Worm (Caenorhabditis elegans) whole organism, L1 larva: Measurements from ENCODE around the gene W09B6.4.
A peak's percentile ranks its signal among the peaks of the same experiment; 100 is the strongest.

ENCODE experiments used
- C04F5.9 ChIP-seq: sonication (generic microtip); optimal IDR thresholded peaks from 2 replicates; lab custom pipeline; 2016; ENCODE audit warnings: missing genetic modification characterization, missing compliant biosample characterization
- Y116A8C.19 ChIP-seq: sonication (generic microtip); optimal IDR thresholded peaks from 2 replicates; lab custom pipeline; 2016; ENCODE audit warnings: missing compliant biosample characterization, missing genetic modification characterization, borderline replicate concordance
- alr-1 ChIP-seq: fragments of 200-800 bp; sonication (Bioruptor generic); optimal IDR thresholded peaks from 2 replicates; lab custom pipeline; 2018; ENCODE audit warnings: borderline replicate concordance, mild to moderate bottlenecking, missing genetic modification characterization, missing compliant biosample characterization
- aly-2 ChIP-seq: fragments of 150-350 bp; optimal IDR thresholded peaks from 2 replicates; lab custom pipeline; 2014; ENCODE audit warnings: missing biosample characterization, missing genetic modification characterization
- blmp-1 ChIP-seq: fragments of 150-350 bp; optimal IDR thresholded peaks from 2 replicates; lab custom pipeline; 2014; ENCODE audit warnings: missing biosample characterization, missing genetic modification characterization
- ceh-82 ChIP-seq, 3 experiments: fragments of 150-350 bp in 1 of 3; sonication (generic microtip) in 2 of 3; optimal IDR thresholded peaks; 2 replicates each; lab custom pipeline; 2014 to 2017; ENCODE audit warnings: missing biosample characterization in 3 of 3, missing genetic modification characterization in 3 of 3
- ceh-90 ChIP-seq: sonication (generic microtip); optimal IDR thresholded peaks from 2 replicates; lab custom pipeline; 2016; ENCODE audit warnings: missing genetic modification characterization, missing compliant biosample characterization
- ces-1 ChIP-seq: fragments of 150-350 bp; optimal IDR thresholded peaks from 2 replicates; lab custom pipeline; 2014; ENCODE audit warnings: missing biosample characterization, missing genetic modification reagents, missing genetic modification characterization
- dsc-1 ChIP-seq: sonication (generic microtip); optimal IDR thresholded peaks from 2 replicates; lab custom pipeline; 2016; ENCODE audit warnings: mild to moderate bottlenecking, missing genetic modification characterization, missing compliant biosample characterization
- efl-1 ChIP-seq, 4 experiments: fragments of 150-350 bp; optimal IDR thresholded peaks in 3 of 4; peaks in 1 of 4; 1 replicate in 1 of 4; 2 replicates in 3 of 4; lab custom pipeline; 2014; ENCODE audit warnings: missing biosample characterization in 2 of 4, missing genetic modification characterization in 2 of 4, missing genetic modification reagents in 2 of 4
- egl-27 ChIP-seq, 2 experiments: fragments of 150-350 bp in 1 of 2; sonication (generic microtip); optimal IDR thresholded peaks; 3 replicates each; lab custom pipeline; 2017 to 2018; ENCODE audit warnings: missing biosample characterization in 2 of 2, missing genetic modification characterization in 2 of 2, missing genetic modification reagents in 2 of 2
- fkh-4 ChIP-seq: sonication (generic microtip); optimal IDR thresholded peaks from 2 replicates; lab custom pipeline; 2016; ENCODE audit warnings: missing compliant biosample characterization, missing genetic modification characterization, borderline replicate concordance
- hpl-2 ChIP-seq: fragments of 150-350 bp; optimal IDR thresholded peaks from 2 replicates; lab custom pipeline; 2014; ENCODE audit warnings: missing biosample characterization, missing genetic modification reagents, missing genetic modification characterization
- jun-1 ChIP-seq: fragments of 150-350 bp; optimal IDR thresholded peaks from 2 replicates; lab custom pipeline; 2014; ENCODE audit warnings: missing biosample characterization, missing genetic modification reagents, missing genetic modification characterization
- lin-14 ChIP-seq: fragments of 200-800 bp; sonication (Bioruptor generic); optimal IDR thresholded peaks from 2 replicates; lab custom pipeline; 2018; ENCODE audit warnings: mild to moderate bottlenecking, missing genetic modification characterization, moderate library complexity, missing compliant biosample characterization
- lin-15B ChIP-seq: fragments of 150-350 bp; sonication (generic microtip); optimal IDR thresholded peaks from 3 replicates; lab custom pipeline; 2014; ENCODE audit warnings: missing biosample characterization, missing genetic modification characterization
- lir-3 ChIP-seq: sonication (generic microtip); optimal IDR thresholded peaks from 2 replicates; lab custom pipeline; 2016; ENCODE audit warnings: mild to moderate bottlenecking, missing genetic modification characterization, moderate library complexity, missing compliant biosample characterization; ENCODE audit not compliant: poor library complexity
- mef-2 ChIP-seq: fragments of 150-350 bp; optimal IDR thresholded peaks from 2 replicates; lab custom pipeline; 2014; ENCODE audit warnings: missing biosample characterization, missing genetic modification characterization
- nhr-19 ChIP-seq: fragments of 200-800 bp; sonication (Bioruptor generic); conservative IDR thresholded peaks from 2 replicates; pipeline ENCODE4 v1.3.6; 2022; ENCODE audit warnings: missing genetic modification characterization, missing compliant biosample characterization
- nhr-20 ChIP-seq: sonication (generic microtip); optimal IDR thresholded peaks from 2 replicates; lab custom pipeline; 2016; ENCODE audit warnings: mild to moderate bottlenecking, missing genetic modification characterization, missing compliant biosample characterization
- nhr-237 ChIP-seq: fragments of 150-350 bp; optimal IDR thresholded peaks from 2 replicates; lab custom pipeline; 2014; ENCODE audit warnings: missing biosample characterization, missing genetic modification characterization
- nhr-47 ChIP-seq: sonication (generic microtip); optimal IDR thresholded peaks from 2 replicates; lab custom pipeline; 2016; ENCODE audit warnings: mild to moderate bottlenecking, missing genetic modification characterization, moderate library complexity, missing compliant biosample characterization
- nhr-77 ChIP-seq: fragments of 150-350 bp; optimal IDR thresholded peaks from 2 replicates; lab custom pipeline; 2014; ENCODE audit warnings: missing biosample characterization, missing genetic modification characterization
- nhr-85 ChIP-seq: sonication (generic microtip); peaks from one replicate; lab custom pipeline; 2016; ENCODE audit warnings: missing genetic modification characterization, inconsistent platforms, missing compliant biosample characterization
- nhr-90 ChIP-seq: sonication (generic microtip); optimal IDR thresholded peaks from 2 replicates; lab custom pipeline; 2016; ENCODE audit warnings: mild to moderate bottlenecking, missing genetic modification characterization, missing compliant biosample characterization; ENCODE audit not compliant: poor library complexity
- pqm-1 ChIP-seq: sonication (generic microtip); optimal IDR thresholded peaks from 3 replicates; lab custom pipeline; 2017; ENCODE audit warnings: missing biosample characterization, missing genetic modification characterization
- skn-1 ChIP-seq: fragments of 150-350 bp; optimal IDR thresholded peaks from 2 replicates; lab custom pipeline; 2014; ENCODE audit warnings: missing biosample characterization, missing genetic modification characterization
- snpc-4 ChIP-seq: fragments of 150-350 bp; optimal IDR thresholded peaks from 2 replicates; lab custom pipeline; 2014; ENCODE audit warnings: missing biosample characterization, missing genetic modification characterization
- sup-37 ChIP-seq: fragments of 200-800 bp; sonication (Bioruptor generic); optimal IDR thresholded peaks from 2 replicates; lab custom pipeline; 2018; ENCODE audit warnings: mild to moderate bottlenecking, missing genetic modification characterization, missing compliant biosample characterization
- unc-30 ChIP-seq: sonication (generic microtip); optimal IDR thresholded peaks from 2 replicates; lab custom pipeline; 2017; ENCODE audit warnings: missing biosample characterization, missing genetic modification characterization
- unc-62 ChIP-seq: fragments of 150-350 bp; optimal IDR thresholded peaks from 2 replicates; lab custom pipeline; 2014; ENCODE audit warnings: missing biosample characterization, missing genetic modification reagents, missing genetic modification characterization
- unc-86 ChIP-seq: sonication (generic microtip); optimal IDR thresholded peaks from 2 replicates; lab custom pipeline; 2016; ENCODE audit warnings: missing genetic modification characterization, missing compliant biosample characterization
- unc-98 ChIP-seq: fragments of 200-800 bp; sonication (Bioruptor generic); IDR thresholded peaks from 2 replicates; pipeline ENCODE4 v1.3.6; 2022; ENCODE audit warnings: missing genetic modification characterization, missing compliant biosample characterization
- xbp-1 ChIP-seq: sonication (generic microtip); optimal IDR thresholded peaks from 2 replicates; lab custom pipeline; 2016; ENCODE audit warnings: missing genetic modification characterization, missing compliant biosample characterization
- zip-4 ChIP-seq: fragments of 200-800 bp; sonication (Bioruptor generic); optimal IDR thresholded peaks from 2 replicates; lab custom pipeline; 2018; ENCODE audit warnings: mild to moderate bottlenecking, missing genetic modification characterization, moderate library complexity, missing compliant biosample characterization
- ztf-11 ChIP-seq, 2 experiments: sonication (generic microtip); optimal IDR thresholded peaks; 2 replicates each; lab custom pipeline; 2016 to 2017; ENCODE audit warnings: missing genetic modification characterization in 2 of 2, missing biosample characterization in 1 of 2, missing compliant biosample characterization in 1 of 2

The W09B6.4 gene

DNA sequence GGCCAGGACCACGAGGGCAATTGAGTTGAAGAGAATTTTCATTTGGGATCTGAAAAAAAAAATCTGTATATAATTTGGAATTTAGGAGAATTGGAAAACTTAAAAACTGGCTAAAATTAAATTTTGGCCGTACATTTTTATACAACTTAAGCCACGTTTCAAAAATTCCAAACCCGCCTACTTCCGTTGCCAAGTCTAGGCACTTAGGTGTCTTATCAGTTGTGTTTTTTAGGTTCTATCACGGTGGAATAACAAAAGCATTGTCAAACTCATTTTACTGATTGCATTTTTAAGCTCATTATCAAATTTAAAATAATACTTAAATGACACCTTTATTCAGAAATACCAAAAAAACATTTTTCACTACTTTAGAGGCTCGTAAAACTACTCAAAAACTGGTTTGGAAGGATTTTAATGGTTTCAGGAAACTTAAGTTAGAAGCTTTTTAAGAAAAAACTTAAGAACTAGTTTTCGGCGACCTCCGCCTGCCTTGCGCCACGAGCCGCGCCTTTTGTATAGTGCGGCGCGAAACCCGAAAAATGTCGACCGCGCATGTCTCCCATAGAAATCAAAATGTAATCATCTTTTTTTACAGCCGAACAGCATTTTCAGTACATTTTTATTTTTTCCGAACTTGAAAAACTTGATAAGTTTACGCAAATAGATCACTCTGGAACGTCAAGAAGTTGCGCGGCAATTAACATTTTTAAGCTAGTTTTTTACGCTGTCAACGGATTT lies 22.5 kb downstream of the W09B6.4 start, which contains the start of gene lips-13:
lips-13 (minus strand) TSS at position 51 of the 738 bp plus-strand sequence.
- TF ChIP-seq zip-4 (GFP tag; lab: Kevin White, UChicago) (no peak), nhr-19 (GFP tag; lab: Robert Waterston, UW) (no peak), fkh-4 (tag; lab: Kevin White, UChicago) (no peak), lir-3 (tag; lab: Kevin White, UChicago) (no peak), nhr-90 (tag; lab: Kevin White, UChicago) (no peak), ces-1 (GFP tag; lab: Kevin White, UChicago) (no peak), nhr-85 (tag; lab: Kevin White, UChicago) (no peak), unc-86 (tag; lab: Kevin White, UChicago) (no peak), unc-62 (GFP tag; lab: Kevin White, UChicago) (no peak), dsc-1 (tag; lab: Kevin White, UChicago) (no peak), nhr-237 (tag; lab: Kevin White, UChicago) (no peak), efl-1 (optimal IDR thresholded peaks at IDR 0.05; lab: Kevin White, UChicago) (no peak), efl-1 (GFP tag; optimal IDR thresholded peaks at IDR 0.05 in 1 of 2; lab: Kevin White, UChicago) (no peak), lin-15B (tag; lab: Kevin White, UChicago) (no peak), nhr-77 (tag; lab: Kevin White, UChicago) (no peak), nhr-47 (no peak), unc-30 (tag; lab: Kevin White, UChicago) (no peak), skn-1 (tag; lab: Kevin White, UChicago) (no peak), ztf-11 (tag; optimal IDR thresholded peaks at IDR 0.05; lab: Kevin White, UChicago) (no peak), ceh-82 (tag; optimal IDR thresholded peaks at IDR 0.05; lab: Kevin White, UChicago) (no peak)

DNA sequence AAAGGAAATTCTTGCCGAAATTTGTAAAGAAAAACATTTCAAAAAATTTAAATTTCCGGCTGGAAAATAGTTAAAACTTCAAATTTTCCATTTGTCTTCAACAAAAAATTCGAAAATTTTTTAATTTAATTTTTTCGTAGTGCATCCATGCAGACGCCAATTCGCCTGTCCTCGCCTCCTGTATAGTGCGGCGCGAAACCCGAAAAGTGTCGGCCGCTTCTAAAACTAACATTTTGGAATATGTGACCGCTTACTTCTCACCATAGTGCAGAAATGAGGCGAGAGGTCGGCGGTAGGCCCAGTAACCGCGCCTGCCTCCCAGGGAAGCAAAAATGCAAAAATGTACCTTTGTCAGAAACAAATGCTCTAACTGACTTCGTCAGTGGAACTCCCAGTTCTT lies 24.1 kb downstream of the W09B6.4 start:
- no peak for TF ChIP-seq sup-37
- no peak for TF ChIP-seq C04F5.9 (tag; lab: Kevin White, UChicago)
- no peak for TF ChIP-seq alr-1
- no peak for TF ChIP-seq egl-27 (tag; optimal IDR thresholded peaks at IDR 0.05; lab: Kevin White, UChicago)
- peak; percentile 81 for TF ChIP-seq snpc-4 (tag; lab: Kevin White, UChicago)

DNA sequence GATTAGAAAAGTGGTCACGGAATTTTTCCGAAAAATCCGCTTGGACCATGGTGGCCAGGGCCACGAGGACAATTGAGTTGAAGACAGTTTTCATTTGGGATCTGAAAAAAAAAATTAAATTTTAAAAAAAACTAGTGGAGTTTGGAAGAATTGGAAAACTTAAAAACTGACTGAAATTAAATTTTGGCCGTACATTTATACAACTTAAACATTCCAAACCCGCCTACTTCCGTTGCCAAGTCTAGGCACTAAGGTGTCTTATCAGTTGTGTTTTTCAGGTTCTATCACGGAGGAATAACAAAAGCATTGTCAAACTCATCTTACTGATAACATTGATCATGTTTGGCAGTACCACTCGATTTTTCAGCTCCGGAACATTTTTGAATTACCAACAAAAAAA lies 26.5 kb downstream of the W09B6.4 start, which contains the start of gene lips-12:
lips-12 (minus strand) TSS at position 101 of the 400 bp plus-strand sequence.
- no peak for TF ChIP-seq pqm-1 (tag; lab: Kevin White, UChicago)
- no peak for TF ChIP-seq jun-1 (tag; lab: Kevin White, UChicago)
- TF ChIP-seq ces-1 (GFP tag; lab: Kevin White, UChicago), result no peak
- TF ChIP-seq aly-2 (tag; lab: Kevin White, UChicago), result no peak
- TF ChIP-seq unc-30 (tag; lab: Kevin White, UChicago), result no peak
- TF ChIP-seq mef-2 (tag; lab: Kevin White, UChicago), result no peak
- no peak for TF ChIP-seq ztf-11 (tag; optimal IDR thresholded peaks at IDR 0.05; lab: Kevin White, UChicago)
- TF ChIP-seq lin-14 (GFP tag; lab: Kevin White, UChicago), result no peak
- TF ChIP-seq unc-98 (GFP tag; lab: Robert Waterston, UW), result no peak
- TF ChIP-seq nhr-20 (tag; lab: Kevin White, UChicago), result no peak
- TF ChIP-seq hpl-2 (GFP tag; lab: Kevin White, UChicago), result no peak
- TF ChIP-seq blmp-1 (tag; lab: Kevin White, UChicago), result no peak
- no peak for TF ChIP-seq Y116A8C.19 (tag; lab: Kevin White, UChicago)
- no peak for TF ChIP-seq unc-86 (tag; lab: Kevin White, UChicago)
- no peak for TF ChIP-seq nhr-237 (tag; lab: Kevin White, UChicago)
- TF ChIP-seq lir-3 (tag; lab: Kevin White, UChicago), result no peak
- TF ChIP-seq ceh-90 (tag; lab: Kevin White, UChicago), result no peak
- TF ChIP-seq xbp-1, result no peak
